Fruit fly (Drosophila melanogaster) whole organism, prepupa: Measurements from ENCODE around the gene up.

Source experiments
- CG10631 ChIP-seq: fragments of 200-800 bp; sonication (Bioruptor generic); optimal IDR thresholded peaks from 2 replicates; lab custom pipeline; 2016; ENCODE audit warnings: missing biosample characterization, missing genetic modification characterization
- CG10669 ChIP-seq: fragments of 200-800 bp; sonication (Bioruptor generic); optimal IDR thresholded peaks from 3 replicates; lab custom pipeline; 2018; ENCODE audit warnings: missing biosample characterization, mild to moderate bottlenecking, missing genetic modification characterization, moderate library complexity
- CG11902 ChIP-seq: fragments of 200-800 bp; sonication (Bioruptor generic); optimal IDR thresholded peaks from 3 replicates; lab custom pipeline; 2016; ENCODE audit warnings: missing biosample characterization, missing genetic modification characterization
- CG15336 ChIP-seq: fragments of 200-800 bp; sonication (Bioruptor generic); IDR thresholded peaks from 2 replicates; pipeline ENCODE4 v1.3.6; 2022; ENCODE audit warnings: missing biosample characterization, missing genetic modification characterization
- CG1621 ChIP-seq: fragments of 200-800 bp; sonication (Bioruptor generic); optimal IDR thresholded peaks from 3 replicates; lab custom pipeline; 2018; ENCODE audit warnings: missing biosample characterization, mild to moderate bottlenecking, missing genetic modification characterization
- CG16779 ChIP-seq: fragments of 200-800 bp; sonication (Bioruptor generic); optimal IDR thresholded peaks from 3 replicates; lab custom pipeline; 2017; ENCODE audit warnings: missing biosample characterization, mild to moderate bottlenecking, missing genetic modification characterization
- CG3032 ChIP-seq: fragments of 200-800 bp; optimal IDR thresholded peaks from 2 replicates; lab custom pipeline; 2019; ENCODE audit warnings: missing biosample characterization, mild to moderate bottlenecking, missing genetic modification characterization, moderate library complexity
- CG31627 ChIP-seq: fragments of 200-800 bp; sonication (Bioruptor generic); optimal IDR thresholded peaks from 3 replicates; lab custom pipeline; 2016; ENCODE audit warnings: missing biosample characterization, missing genetic modification characterization
- CG34406 ChIP-seq: fragments of 200-800 bp; sonication (Bioruptor generic); optimal IDR thresholded peaks from 3 replicates; lab custom pipeline; 2016; ENCODE audit warnings: missing biosample characterization, missing genetic modification characterization
- CG3919 ChIP-seq: fragments of 200-800 bp; sonication (Bioruptor generic); optimal IDR thresholded peaks from 3 replicates; lab custom pipeline; 2016; ENCODE audit warnings: missing biosample characterization, missing genetic modification characterization
- CG6163 ChIP-seq: fragments of 200-800 bp; sonication (Bioruptor generic); IDR thresholded peaks from 3 replicates; pipeline ENCODE4 v1.3.6; 2022; ENCODE audit warnings: missing biosample characterization, missing genetic modification characterization
- CG6276 ChIP-seq: fragments of 200-800 bp; sonication (Bioruptor generic); optimal IDR thresholded peaks from 2 replicates; lab custom pipeline; 2017; ENCODE audit warnings: missing biosample characterization, mild to moderate bottlenecking, missing genetic modification characterization
- CG6808 ChIP-seq: fragments of 200-800 bp; sonication (Bioruptor generic); optimal IDR thresholded peaks from 3 replicates; lab custom pipeline; 2017; ENCODE audit warnings: missing biosample characterization, missing genetic modification characterization, mild to moderate bottlenecking, moderate library complexity, missing genetic modification reagents
- CG6854 ChIP-seq: fragments of 200-800 bp; sonication (Bioruptor generic); optimal IDR thresholded peaks from 2 replicates; lab custom pipeline; 2017; ENCODE audit warnings: missing biosample characterization, mild to moderate bottlenecking, missing genetic modification characterization
- CG7368 ChIP-seq: fragments of 200-800 bp; sonication (Bioruptor generic); optimal IDR thresholded peaks from 3 replicates; lab custom pipeline; 2016; ENCODE audit warnings: missing biosample characterization, missing genetic modification characterization
- CG8119 ChIP-seq: fragments of 200-800 bp; sonication (Bioruptor generic); IDR thresholded peaks from 3 replicates; pipeline ENCODE4 v1.3.6; 2022; ENCODE audit warnings: missing biosample characterization, missing genetic modification characterization
- CG8319 ChIP-seq: fragments of 200-800 bp; sonication (Bioruptor generic); optimal IDR thresholded peaks from 3 replicates; lab custom pipeline; 2016; ENCODE audit warnings: missing biosample characterization, missing genetic modification characterization
- CG8632 ChIP-seq: fragments of 200-800 bp; sonication (Bioruptor generic); optimal IDR thresholded peaks from 3 replicates; lab custom pipeline; 2016; ENCODE audit warnings: missing biosample characterization, missing genetic modification characterization
- Eip75B ChIP-seq: fragments of 200-800 bp; sonication (Bioruptor generic); optimal IDR thresholded peaks from 3 replicates; lab custom pipeline; 2016; ENCODE audit warnings: missing biosample characterization, missing genetic modification characterization
- Eip78C ChIP-seq: fragments of 200-800 bp; sonication (Bioruptor generic); peaks from one replicate; lab custom pipeline; 2016; ENCODE audit warnings: missing biosample characterization, missing genetic modification characterization
- Eip93F ChIP-seq: fragments of 200-800 bp; sonication (Bioruptor generic); optimal IDR thresholded peaks from 2 replicates; lab custom pipeline; 2016; ENCODE audit warnings: missing biosample characterization, mild to moderate bottlenecking, missing genetic modification characterization
- Ets21C ChIP-seq: fragments of 200-800 bp; sonication (Bioruptor generic); optimal IDR thresholded peaks from 3 replicates; lab custom pipeline; 2016; ENCODE audit warnings: missing biosample characterization, missing genetic modification characterization
- Ets96B ChIP-seq: fragments of 200-800 bp; optimal IDR thresholded peaks from 2 replicates; lab custom pipeline; 2019; ENCODE audit warnings: missing biosample characterization, mild to moderate bottlenecking, missing genetic modification characterization, moderate library complexity
- Hr39 ChIP-seq: fragments of 200-800 bp; sonication (Bioruptor generic); optimal IDR thresholded peaks from 2 replicates; lab custom pipeline; 2016; ENCODE audit warnings: missing biosample characterization, missing genetic modification characterization
- Hr4 ChIP-seq: fragments of 200-800 bp; sonication (Bioruptor generic); optimal IDR thresholded peaks from 3 replicates; lab custom pipeline; 2016; ENCODE audit warnings: missing biosample characterization, missing genetic modification characterization
- Lpt ChIP-seq: fragments of 200-800 bp; sonication (Bioruptor generic); optimal IDR thresholded peaks from 3 replicates; lab custom pipeline; 2016; ENCODE audit warnings: missing biosample characterization, missing genetic modification characterization
- Met ChIP-seq: fragments of 200-800 bp; sonication (Bioruptor generic); optimal IDR thresholded peaks from 3 replicates; lab custom pipeline; 2016; ENCODE audit warnings: missing biosample characterization, missing genetic modification characterization
- OdsH ChIP-seq: fragments of 200-800 bp; sonication (Bioruptor generic); optimal IDR thresholded peaks from 3 replicates; lab custom pipeline; 2016; ENCODE audit warnings: missing biosample characterization, missing genetic modification characterization
- Smox ChIP-seq: fragments of 200-800 bp; sonication (Bioruptor generic); optimal IDR thresholded peaks from 3 replicates; lab custom pipeline; 2016; ENCODE audit warnings: missing biosample characterization, missing genetic modification characterization
- Sox102F ChIP-seq: fragments of 200-800 bp; sonication (Bioruptor generic); optimal IDR thresholded peaks from 2 replicates; lab custom pipeline; 2016; ENCODE audit warnings: missing biosample characterization, mild to moderate bottlenecking, missing genetic modification characterization
- Sox14 ChIP-seq: fragments of 200-800 bp; sonication (Bioruptor generic); optimal IDR thresholded peaks from 3 replicates; lab custom pipeline; 2016; ENCODE audit warnings: missing biosample characterization, missing genetic modification characterization
- acj6 ChIP-seq: fragments of 200-800 bp; sonication (Bioruptor generic); optimal IDR thresholded peaks from 3 replicates; lab custom pipeline; 2016; ENCODE audit warnings: missing biosample characterization, missing genetic modification characterization
- cyc ChIP-seq: fragments of 200-800 bp; sonication (Bioruptor generic); optimal IDR thresholded peaks from 3 replicates; lab custom pipeline; 2016; ENCODE audit warnings: missing biosample characterization, missing genetic modification characterization
- dsx ChIP-seq: fragments of 200-800 bp; optimal IDR thresholded peaks from 3 replicates; lab custom pipeline; 2019; ENCODE audit warnings: missing biosample characterization, mild to moderate bottlenecking, missing genetic modification characterization, moderate library complexity; ENCODE audit not compliant: poor library complexity, severe bottlenecking
- eg ChIP-seq: fragments of 200-800 bp; sonication (Bioruptor generic); IDR thresholded peaks from 3 replicates; pipeline ENCODE4 v1.3.6; 2022; ENCODE audit warnings: missing biosample characterization, missing genetic modification characterization
- esn ChIP-seq: fragments of 200-800 bp; sonication (Bioruptor generic); optimal IDR thresholded peaks from 2 replicates; lab custom pipeline; 2016; ENCODE audit warnings: missing biosample characterization, mild to moderate bottlenecking, missing genetic modification characterization, moderate library complexity
- fkh ChIP-seq: fragments of 200-800 bp; sonication (Bioruptor generic); optimal IDR thresholded peaks from 3 replicates; lab custom pipeline; 2017; ENCODE audit warnings: missing biosample characterization, mild to moderate bottlenecking, missing genetic modification characterization, moderate library complexity
- lz ChIP-seq: fragments of 200-800 bp; sonication (Bioruptor generic); optimal IDR thresholded peaks from 3 replicates; lab custom pipeline; 2016; ENCODE audit warnings: missing biosample characterization, missing genetic modification characterization
- net ChIP-seq: fragments of 200-800 bp; sonication (Bioruptor generic); optimal IDR thresholded peaks from 3 replicates; lab custom pipeline; 2016; ENCODE audit warnings: missing biosample characterization, missing genetic modification characterization
- pdm3 ChIP-seq: fragments of 200-800 bp; sonication (Bioruptor generic); optimal IDR thresholded peaks from 3 replicates; lab custom pipeline; 2016; ENCODE audit warnings: missing biosample characterization, missing genetic modification characterization
- spab ChIP-seq: fragments of 200-800 bp; sonication (Bioruptor generic); optimal IDR thresholded peaks from 2 replicates; lab custom pipeline; 2017; ENCODE audit warnings: missing biosample characterization, mild to moderate bottlenecking, missing genetic modification characterization, missing genetic modification reagents
- ss ChIP-seq, 2 experiments: fragments of 200-800 bp; sonication (Bioruptor generic); optimal IDR thresholded peaks; 2 replicates in 1 of 2; 3 replicates in 1 of 2; lab custom pipeline; 2017 to 2018; ENCODE audit warnings: mild to moderate bottlenecking in 2 of 2, missing biosample characterization in 2 of 2, missing genetic modification characterization in 2 of 2, moderate library complexity in 1 of 2
- svp ChIP-seq: fragments of 200-800 bp; sonication (Bioruptor generic); peaks from one replicate; lab custom pipeline; 2016; ENCODE audit warnings: missing biosample characterization, missing genetic modification characterization
- topi ChIP-seq: fragments of 200-800 bp; sonication (Bioruptor generic); optimal IDR thresholded peaks from 3 replicates; lab custom pipeline; 2016; ENCODE audit warnings: missing biosample characterization, missing genetic modification characterization

The up gene

DNA sequence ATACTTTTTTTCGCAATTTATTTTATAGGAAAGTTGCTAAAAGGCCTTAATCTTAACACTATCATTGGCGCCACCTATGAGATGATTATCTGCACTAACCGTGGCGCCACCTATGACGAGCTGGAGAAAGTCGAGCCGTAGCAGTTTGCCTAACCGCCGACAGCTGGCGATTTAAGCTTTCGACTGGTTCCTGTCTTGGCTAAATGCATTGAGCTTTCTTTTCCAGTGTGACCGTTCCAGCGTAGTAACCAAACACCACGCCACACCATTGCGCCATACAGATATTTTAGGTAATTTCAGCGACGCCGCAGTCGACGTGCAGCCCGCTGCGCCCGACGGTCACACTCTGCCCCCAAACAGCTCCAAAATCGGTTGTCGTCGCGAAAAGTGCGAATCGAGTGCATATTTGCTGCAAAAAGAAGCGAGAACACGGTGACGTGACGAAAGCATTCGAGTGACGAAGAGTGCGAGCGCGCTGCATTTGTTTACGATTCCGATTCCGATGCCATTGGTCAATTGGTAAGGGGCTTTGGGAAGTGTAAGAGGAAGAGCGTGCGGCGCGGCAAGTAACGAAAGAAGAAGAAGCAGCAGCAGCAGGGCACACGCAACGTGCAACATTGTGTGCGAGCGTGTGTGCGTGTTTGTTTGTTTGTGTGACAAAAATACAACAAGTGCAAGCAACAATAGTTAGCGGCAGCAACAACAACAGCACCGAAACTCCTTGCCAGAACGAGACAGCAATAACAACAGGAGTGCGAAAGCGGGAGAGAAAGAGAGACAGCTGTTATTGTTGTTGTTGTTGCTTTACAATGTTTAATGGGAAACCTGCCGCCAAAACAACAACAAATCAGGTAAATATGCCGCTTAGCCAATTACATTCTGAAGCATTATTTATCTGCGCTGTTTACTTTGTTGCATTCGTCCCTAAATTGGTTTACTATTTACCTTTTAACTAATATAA lies 38.6 kb downstream of the up start, which contains the start of the genes CG46311 and Tpst:
CG46311 (plus strand) TSS at position 341 of the 961 bp plus-strand sequence.
Tpst (plus strand) TSS at position 341 of the 961 bp plus-strand sequence.
- peak; percentile 38 for TF ChIP-seq Met (GFP tag; lab: Kevin White, UChicago)
- peak; percentile 86 for TF ChIP-seq Eip78C
- no peak for TF ChIP-seq CG10631
- TF ChIP-seq CG8319 (GFP tag; lab: Kevin White, UChicago): no peak
- no peak for TF ChIP-seq Hr4 (GFP tag; lab: Kevin White, UChicago)
- TF ChIP-seq OdsH (GFP tag; lab: Kevin White, UChicago): no peak
- TF ChIP-seq Ets96B (tag; lab: Kevin White, UChicago): no peak
- TF ChIP-seq svp (GFP tag; lab: Kevin White, UChicago): peak; percentile 61
- no peak for TF ChIP-seq CG34406 (GFP tag; lab: Kevin White, UChicago)
- no peak for TF ChIP-seq CG10669 (GFP tag; lab: Kevin White, UChicago)
- peak; percentile 63 for TF ChIP-seq Hr39 (GFP tag; lab: Kevin White, UChicago)
- no peak for TF ChIP-seq CG11902 (GFP tag; lab: Kevin White, UChicago)
- TF ChIP-seq CG15336 (GFP tag; lab: Robert Waterston, UW): peak; percentile 24; the same call in 1 of the 2 replicates
- TF ChIP-seq eg (GFP tag; lab: Robert Waterston, UW): peak; percentile 47; the same call in 1 of the 3 replicates
- peak; percentile 35 for TF ChIP-seq CG3919 (GFP tag; lab: Kevin White, UChicago)
- peak; percentile 19 for TF ChIP-seq Eip75B
- TF ChIP-seq Sox102F: no peak
- peak; percentile 38 for TF ChIP-seq Sox14 (GFP tag; lab: Kevin White, UChicago)
- peak; percentile 66 for TF ChIP-seq CG31627 (GFP tag; lab: Kevin White, UChicago)
- TF ChIP-seq CG1621 (tag; lab: Kevin White, UChicago): peak; percentile 27
- peak; percentile 39 for TF ChIP-seq esn (GFP tag; lab: Kevin White, UChicago)
- TF ChIP-seq CG8632 (GFP tag; lab: Kevin White, UChicago): no peak
- TF ChIP-seq acj6 (GFP tag; lab: Kevin White, UChicago): peak; percentile 10
- peak; percentile 32 for TF ChIP-seq CG6808 (GFP tag; lab: Kevin White, UChicago)
- TF ChIP-seq CG6854: peak; percentile 65
- TF ChIP-seq spab: no peak
- no peak for TF ChIP-seq CG16779 (tag; lab: Kevin White, UChicago)
- TF ChIP-seq ss (GFP tag; optimal IDR thresholded peaks at IDR 0.05; lab: Kevin White, UChicago): peak; percentile 22 to 81
- peak; percentile 47 for TF ChIP-seq fkh (GFP tag; lab: Kevin White, UChicago)
- TF ChIP-seq net (GFP tag; lab: Kevin White, UChicago): peak; percentile 42
- TF ChIP-seq Lpt (GFP tag; lab: Kevin White, UChicago): no peak
- 0 out of 3 replicates have a peak, but pooled peaks have one; percentile 32 for TF ChIP-seq CG8119
- peak; percentile 22 for TF ChIP-seq Smox (GFP tag; lab: Kevin White, UChicago)
- no peak for TF ChIP-seq CG7368 (GFP tag; lab: Kevin White, UChicago)
- TF ChIP-seq topi (GFP tag; lab: Kevin White, UChicago): peak; percentile 12
- peak; percentile 68 for TF ChIP-seq lz (GFP tag; lab: Kevin White, UChicago)
- peak; percentile 50 for TF ChIP-seq pdm3
- TF ChIP-seq CG3032 (tag; lab: Kevin White, UChicago): peak; percentile 26
- TF ChIP-seq Ets21C (GFP tag; lab: Kevin White, UChicago): no peak
- TF ChIP-seq cyc: peak; percentile 65
- TF ChIP-seq dsx: peak; percentile 99
- TF ChIP-seq CG6163 (GFP tag; lab: Robert Waterston, UW): no peak
- TF ChIP-seq Eip93F (GFP tag; lab: Kevin White, UChicago): no peak
- TF ChIP-seq CG6276: no peak
